Fruit fly (Drosophila melanogaster) whole organism, embryonic: ENCODE data around the gene RASSF8.

Experiments used
- Asciz ChIP-seq: fragments of 200-800 bp; sonication (Bioruptor generic); optimal IDR thresholded peaks from 2 replicates; lab custom pipeline; 2017; ENCODE audit warnings: missing biosample characterization, mild to moderate bottlenecking, missing genetic modification characterization, missing genetic modification reagents
- CG10147 ChIP-seq: fragments of 200-800 bp; sonication (Bioruptor generic); optimal IDR thresholded peaks from 2 replicates; lab custom pipeline; 2019; ENCODE audit warnings: missing biosample characterization, mild to moderate bottlenecking, missing genetic modification characterization, moderate library complexity
- CG12391 ChIP-seq: fragments of 200-800 bp; sonication (Bioruptor generic); optimal IDR thresholded peaks from 3 replicates; lab custom pipeline; 2018; ENCODE audit warnings: missing biosample characterization, mild to moderate bottlenecking, missing genetic modification characterization, moderate library complexity
- CG12659 ChIP-seq: fragments of 200-800 bp; sonication (Bioruptor generic); optimal IDR thresholded peaks from 3 replicates; lab custom pipeline; 2017; ENCODE audit warnings: mild to moderate bottlenecking, missing biosample characterization, missing genetic modification reagents, missing genetic modification characterization
- CG13123 ChIP-seq: fragments of 200-800 bp; sonication (Bioruptor generic); optimal IDR thresholded peaks from 2 replicates; lab custom pipeline; 2016; ENCODE audit warnings: missing biosample characterization, missing genetic modification characterization
- CG13424 ChIP-seq: fragments of 200-800 bp; sonication (Bioruptor generic); optimal IDR thresholded peaks from 2 replicates; lab custom pipeline; 2019; ENCODE audit warnings: missing biosample characterization, mild to moderate bottlenecking, missing genetic modification characterization, moderate library complexity
- CG17568 ChIP-seq: fragments of 200-800 bp; sonication (Bioruptor generic); optimal IDR thresholded peaks from 2 replicates; lab custom pipeline; 2018; ENCODE audit warnings: missing biosample characterization, mild to moderate bottlenecking, missing genetic modification characterization, moderate library complexity
- CG2116 ChIP-seq: fragments of 200-800 bp; sonication (Bioruptor generic); optimal IDR thresholded peaks from 3 replicates; lab custom pipeline; 2018; ENCODE audit warnings: missing biosample characterization, mild to moderate bottlenecking, missing genetic modification characterization
- CG2678 ChIP-seq: fragments of 200-800 bp; sonication (Bioruptor generic); optimal IDR thresholded peaks from 3 replicates; lab custom pipeline; 2019; ENCODE audit warnings: missing biosample characterization, mild to moderate bottlenecking, missing genetic modification characterization, moderate library complexity
- CG30403 ChIP-seq: fragments of 200-800 bp; sonication (Bioruptor generic); optimal IDR thresholded peaks from 3 replicates; lab custom pipeline; 2016; ENCODE audit warnings: missing biosample characterization, missing genetic modification characterization
- CG30431 ChIP-seq: fragments of 200-800 bp; sonication (Bioruptor generic); optimal IDR thresholded peaks from 2 replicates; lab custom pipeline; 2017; ENCODE audit warnings: missing biosample characterization, missing genetic modification characterization
- CG4854 ChIP-seq: fragments of 200-800 bp; sonication (Bioruptor generic); optimal IDR thresholded peaks from 2 replicates; lab custom pipeline; 2016; ENCODE audit warnings: missing biosample characterization, missing genetic modification characterization, inconsistent platforms
- CG6254 ChIP-seq: fragments of 200-800 bp; sonication (Bioruptor generic); optimal IDR thresholded peaks from 3 replicates; lab custom pipeline; 2017; ENCODE audit warnings: mild to moderate bottlenecking, missing biosample characterization, missing genetic modification reagents, missing genetic modification characterization
- CG6765 ChIP-seq: fragments of 200-800 bp; sonication (Bioruptor generic); optimal IDR thresholded peaks from 3 replicates; lab custom pipeline; 2017; ENCODE audit warnings: missing biosample characterization, mild to moderate bottlenecking, missing genetic modification characterization
- CG7928 ChIP-seq: fragments of 200-800 bp; sonication (Bioruptor generic); optimal IDR thresholded peaks from 2 replicates; lab custom pipeline; 2017; ENCODE audit warnings: missing biosample characterization, mild to moderate bottlenecking, missing genetic modification characterization
- CG8089 ChIP-seq: fragments of 200-800 bp; sonication (Bioruptor generic); optimal IDR thresholded peaks from 3 replicates; lab custom pipeline; 2016; ENCODE audit warnings: missing biosample characterization, missing genetic modification characterization
- CG9797 ChIP-seq: fragments of 200-800 bp; sonication (Bioruptor generic); optimal IDR thresholded peaks from 3 replicates; lab custom pipeline; 2018; ENCODE audit warnings: missing biosample characterization, mild to moderate bottlenecking, missing genetic modification characterization
- CG9932 ChIP-seq: fragments of 200-800 bp; sonication (Bioruptor generic); IDR thresholded peaks from 2 replicates; pipeline ENCODE4 v1.3.6; 2022; ENCODE audit warnings: missing biosample characterization, missing genetic modification characterization
- Camta ChIP-seq: fragments of 200-800 bp; sonication (Bioruptor generic); optimal IDR thresholded peaks from 2 replicates; lab custom pipeline; 2016; ENCODE audit warnings: missing biosample characterization, missing genetic modification characterization
- CoRest ChIP-seq: fragments of 200-800 bp; sonication (Bioruptor generic); optimal IDR thresholded peaks from 3 replicates; lab custom pipeline; 2018; ENCODE audit warnings: missing biosample characterization, mild to moderate bottlenecking, missing genetic modification characterization, moderate library complexity
- D19B ChIP-seq: fragments of 200-800 bp; sonication (Bioruptor generic); optimal IDR thresholded peaks from 2 replicates; lab custom pipeline; 2017; ENCODE audit warnings: missing biosample characterization, mild to moderate bottlenecking, missing genetic modification characterization
- H15 ChIP-seq: fragments of 200-800 bp; sonication (Bioruptor generic); IDR thresholded peaks from 3 replicates; pipeline ENCODE4 v1.3.6; 2022; ENCODE audit warnings: missing biosample characterization, missing genetic modification characterization
- HLH4C ChIP-seq: fragments of 200-800 bp; sonication (Bioruptor generic); IDR thresholded peaks from 3 replicates; pipeline ENCODE4 v1.3.6; 2022; ENCODE audit warnings: missing biosample characterization, missing genetic modification characterization; ENCODE audit not compliant: partially characterized antibody
- Hmr ChIP-seq: fragments of 200-800 bp; sonication (Bioruptor generic); optimal IDR thresholded peaks from 3 replicates; lab custom pipeline; 2017; ENCODE audit warnings: mild to moderate bottlenecking, missing biosample characterization, missing genetic modification reagents, missing genetic modification characterization
- Med ChIP-seq: fragments of 200-800 bp; sonication (Bioruptor generic); peaks from one replicate; lab custom pipeline; 2016; ENCODE audit warnings: missing biosample characterization, missing genetic modification characterization, mild to moderate bottlenecking, inconsistent platforms, moderate library complexity
- Meics ChIP-seq: fragments of 200-800 bp; sonication (Bioruptor generic); optimal IDR thresholded peaks from 2 replicates; lab custom pipeline; 2017; ENCODE audit warnings: missing biosample characterization, mild to moderate bottlenecking, missing genetic modification characterization
- Myb ChIP-seq: fragments of 200-800 bp; sonication (Bioruptor generic); optimal IDR thresholded peaks from 2 replicates; lab custom pipeline; 2016; ENCODE audit warnings: missing biosample characterization, missing genetic modification characterization
- Neu2 ChIP-seq: fragments of 200-800 bp; sonication (Bioruptor generic); optimal IDR thresholded peaks from 3 replicates; lab custom pipeline; 2016; ENCODE audit warnings: missing biosample characterization, missing genetic modification characterization, borderline replicate concordance
- Six4 ChIP-seq: fragments of 200-800 bp; sonication (Bioruptor generic); optimal IDR thresholded peaks from 2 replicates; lab custom pipeline; 2016; ENCODE audit warnings: missing biosample characterization, missing genetic modification characterization
- Xrp1 ChIP-seq: fragments of 200-800 bp; sonication (Bioruptor generic); IDR thresholded peaks from 2 replicates; pipeline ENCODE4 v1.3.6; 2022; ENCODE audit warnings: missing biosample characterization, missing genetic modification characterization
- ara ChIP-seq: fragments of 200-800 bp; sonication (Bioruptor generic); IDR thresholded peaks from 2 replicates; pipeline ENCODE4 v1.3.6; 2022; ENCODE audit warnings: missing biosample characterization, missing genetic modification characterization
- corto ChIP-seq: fragments of 200-800 bp; sonication (Bioruptor generic); optimal IDR thresholded peaks from 2 replicates; lab custom pipeline; 2016; ENCODE audit warnings: missing biosample characterization, mild to moderate bottlenecking, missing genetic modification characterization, moderate library complexity
- dati ChIP-seq: fragments of 200-800 bp; sonication (Bioruptor generic); IDR thresholded peaks from 2 replicates; pipeline ENCODE4 v1.3.6; 2022; ENCODE audit warnings: missing biosample characterization, missing genetic modification characterization
- dmrt11E ChIP-seq: fragments of 200-800 bp; sonication (Bioruptor generic); optimal IDR thresholded peaks from 3 replicates; lab custom pipeline; 2018; ENCODE audit warnings: missing biosample characterization, mild to moderate bottlenecking, missing genetic modification characterization, moderate library complexity
- esg ChIP-seq: fragments of 200-800 bp; sonication (Bioruptor generic); conservative IDR thresholded peaks from 2 replicates; pipeline ENCODE4 v1.3.6; 2022; ENCODE audit warnings: missing biosample characterization, missing genetic modification characterization
- exex ChIP-seq: fragments of 200-800 bp; sonication (Bioruptor generic); optimal IDR thresholded peaks from 4 replicates; lab custom pipeline; 2018; ENCODE audit warnings: missing biosample characterization, mild to moderate bottlenecking, missing genetic modification characterization, moderate library complexity
- fd96Cb ChIP-seq: fragments of 200-800 bp; sonication (Bioruptor generic); optimal IDR thresholded peaks from 2 replicates; lab custom pipeline; 2018; ENCODE audit warnings: missing biosample characterization, mild to moderate bottlenecking, missing genetic modification characterization, moderate library complexity
- grau ChIP-seq: fragments of 200-800 bp; optimal IDR thresholded peaks from 3 replicates; lab custom pipeline; 2019; ENCODE audit warnings: missing biosample characterization, mild to moderate bottlenecking, missing genetic modification characterization, moderate library complexity
- gt ChIP-seq: fragments of 200-800 bp; sonication (Bioruptor generic); IDR thresholded peaks from 2 replicates; pipeline ENCODE4 v1.3.6; 2022; ENCODE audit warnings: missing biosample characterization, missing genetic modification characterization
- insv ChIP-seq, 2 experiments: fragments of 200-800 bp; sonication (Bioruptor generic); optimal IDR thresholded peaks; 3 replicates each; lab custom pipeline; 2016 to 2018; ENCODE audit warnings: missing biosample characterization in 2 of 2, missing genetic modification characterization in 2 of 2
- lov ChIP-seq, 2 experiments: fragments of 200-800 bp in 1 of 2; fragments of >200 bp in 1 of 2; sonication (Bioruptor generic) in 1 of 2; IDR thresholded peaks in 1 of 2; optimal IDR thresholded peaks in 1 of 2; 2 replicates in 1 of 2; 3 replicates in 1 of 2; pipeline versions ENCODE4 v1.3.6 to Lab custom; 2017 to 2022; ENCODE audit warnings: missing biosample characterization in 1 of 2, missing genetic modification characterization in 1 of 2
- nmo ChIP-seq: fragments of 200-800 bp; sonication (Bioruptor generic); optimal IDR thresholded peaks from 2 replicates; lab custom pipeline; 2018; ENCODE audit warnings: missing biosample characterization, mild to moderate bottlenecking, missing genetic modification characterization, moderate library complexity
- prd ChIP-seq, 3 experiments: fragments of >200 bp in 2 of 3; fragments of 200-800 bp in 1 of 3; sonication (Bioruptor generic) in 1 of 3; optimal IDR thresholded peaks in 2 of 3; IDR thresholded peaks in 1 of 3; 2 replicates in 2 of 3; 3 replicates in 1 of 3; pipeline versions ENCODE4 v1.3.6 to Lab custom; 2017 to 2022; ENCODE audit warnings: missing biosample characterization in 1 of 3, missing genetic modification characterization in 1 of 3
- psq ChIP-seq: fragments of 200-800 bp; sonication (Bioruptor generic); optimal IDR thresholded peaks from 2 replicates; lab custom pipeline; 2017; ENCODE audit warnings: missing biosample characterization, missing genetic modification characterization
- repo ChIP-seq: fragments of 200-800 bp; sonication (Bioruptor generic); optimal IDR thresholded peaks from 2 replicates; lab custom pipeline; 2016; ENCODE audit warnings: missing biosample characterization, missing genetic modification characterization
- slbo ChIP-seq: fragments of 200-800 bp; sonication (Bioruptor generic); IDR thresholded peaks from 2 replicates; pipeline ENCODE4 v1.3.6; 2022; ENCODE audit warnings: missing biosample characterization, missing genetic modification characterization
- zfh2 ChIP-seq: fragments of 200-800 bp; sonication (Bioruptor generic); optimal IDR thresholded peaks from 2 replicates; lab custom pipeline; 2016; ENCODE audit warnings: missing biosample characterization, missing genetic modification characterization

The RASSF8 gene

DNA sequence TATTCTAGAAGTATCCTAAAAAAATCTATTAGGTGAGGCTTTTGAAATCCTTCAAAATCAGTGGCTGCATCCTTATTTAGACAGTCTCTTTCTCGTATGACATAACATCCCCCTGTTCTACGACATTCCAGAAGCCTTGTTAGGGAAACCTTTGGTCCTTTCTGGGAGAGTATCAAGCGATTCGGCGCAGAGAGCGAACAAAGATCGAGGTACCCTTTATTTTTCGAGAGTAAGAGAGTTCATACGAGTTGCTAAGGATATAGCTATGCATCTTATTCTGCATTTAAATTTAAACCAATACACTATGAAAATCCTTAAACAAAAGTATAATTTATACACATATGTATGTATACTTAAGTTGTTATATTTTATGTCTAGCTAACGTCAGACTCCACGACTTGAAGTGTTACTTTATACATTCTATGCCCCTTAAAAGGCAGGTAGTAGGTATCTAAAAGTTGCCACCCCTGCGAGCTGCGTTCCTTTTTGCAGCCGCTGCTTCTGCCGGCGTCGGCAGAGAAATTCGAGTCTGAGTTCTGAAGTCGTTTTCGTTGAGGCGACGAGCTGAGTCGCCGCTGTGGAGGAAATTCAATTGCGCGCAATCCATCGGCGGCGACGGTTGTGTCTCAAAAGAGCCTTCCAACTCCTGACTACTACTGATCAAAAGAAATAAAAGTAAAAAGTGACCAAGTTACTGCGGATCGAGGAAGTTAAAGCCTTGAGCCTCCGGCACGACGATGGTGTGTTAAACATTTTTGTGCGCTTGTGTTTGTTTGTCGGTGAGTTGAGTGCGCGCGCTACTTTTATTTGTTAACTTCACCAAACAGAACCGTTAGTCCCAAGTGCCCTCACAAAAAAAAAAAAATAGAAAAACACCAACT is 24.1 kb upstream of the RASSF8 start, which contains the start of gene jigr1 (continued):
- no peak for TF ChIP-seq Camta (GFP tag; lab: Kevin White, UChicago)
- TF ChIP-seq Med (GFP tag; lab: Kevin White, UChicago): peak; percentile 69
- no peak for TF ChIP-seq slbo (GFP tag; lab: Robert Waterston, UW)
- TF ChIP-seq CG30431 (GFP tag; lab: Kevin White, UChicago): peak; percentile 51
- no peak for TF ChIP-seq Hmr (GFP tag; lab: Kevin White, UChicago)
- peak; percentile 27 for TF ChIP-seq corto (GFP tag; lab: Kevin White, UChicago)
- TF ChIP-seq CG2678 (tag; lab: Kevin White, UChicago): peak; percentile 12
- TF ChIP-seq nmo: peak; percentile 53
- peak; percentile 24 for TF ChIP-seq CG30403 (GFP tag; lab: Kevin White, UChicago)
- TF ChIP-seq H15 (GFP tag; lab: Robert Waterston, UW): no peak
- peak; percentile 37 for TF ChIP-seq CoRest (tag; lab: Kevin White, UChicago)
- peak; percentile 40 for TF ChIP-seq CG6254 (GFP tag; lab: Kevin White, UChicago)
- peak; percentile 86 for TF ChIP-seq dmrt11E (tag; lab: Kevin White, UChicago)
- TF ChIP-seq prd (optimal IDR thresholded peaks at IDR 0.05; lab: Kevin White, UChicago): no peak
- peak; percentile 81; the same call in 2 of the 3 replicates for TF ChIP-seq prd (GFP tag; IDR thresholded peaks at IDR 0.05; lab: Robert Waterston, UW)
- peak; percentile 91 for TF ChIP-seq D19B (GFP tag; lab: Kevin White, UChicago)
- no peak for TF ChIP-seq Myb (GFP tag; lab: Kevin White, UChicago)
- TF ChIP-seq Six4 (GFP tag; lab: Kevin White, UChicago): no peak
- no peak for TF ChIP-seq exex (tag; lab: Kevin White, UChicago)
- TF ChIP-seq ara (GFP tag; lab: Robert Waterston, UW): peak; percentile 54; the same call in 1 of the 2 replicates
- no peak for TF ChIP-seq zfh2 (GFP tag; lab: Kevin White, UChicago)
- TF ChIP-seq repo (GFP tag; lab: Kevin White, UChicago): no peak
- TF ChIP-seq insv (GFP tag; optimal IDR thresholded peaks at IDR 0.05; lab: Kevin White, UChicago): no peak
- no peak for TF ChIP-seq lov (optimal IDR thresholded peaks at IDR 0.05; lab: Kevin White, UChicago)
- TF ChIP-seq lov (GFP tag; IDR thresholded peaks at IDR 0.05; lab: Robert Waterston, UW): 0 out of 3 replicates have a peak, but pooled peaks have one; percentile 34
- no peak for TF ChIP-seq CG9932 (GFP tag; lab: Robert Waterston, UW)
- peak; percentile 6 for TF ChIP-seq CG2116
- TF ChIP-seq dati (GFP tag; lab: Robert Waterston, UW): no peak
- peak; percentile 39 for TF ChIP-seq grau (tag; lab: Kevin White, UChicago)
- peak; percentile 22 for TF ChIP-seq CG17568 (GFP tag; lab: Kevin White, UChicago)
- TF ChIP-seq CG13424: peak; percentile 19
- TF ChIP-seq Neu2 (GFP tag; lab: Kevin White, UChicago): peak; percentile 70
- TF ChIP-seq Meics: no peak
- peak; percentile 39 for TF ChIP-seq fd96Cb
- no peak for TF ChIP-seq HLH4C (GFP tag; lab: Robert Waterston, UW)
- no peak for TF ChIP-seq CG13123 (GFP tag; lab: Kevin White, UChicago)
- peak; percentile 7 for TF ChIP-seq psq (GFP tag; lab: Kevin White, UChicago)
- TF ChIP-seq CG4854 (GFP tag; lab: Kevin White, UChicago): no peak
- no peak for TF ChIP-seq CG12659 (GFP tag; lab: Kevin White, UChicago)
- TF ChIP-seq CG8089 (GFP tag; lab: Kevin White, UChicago): no peak
- TF ChIP-seq Xrp1 (GFP tag; lab: Robert Waterston, UW): peak; percentile 78
- no peak for TF ChIP-seq esg (GFP tag; lab: Robert Waterston, UW)
- TF ChIP-seq CG9797 (GFP tag; lab: Kevin White, UChicago): no peak
- no peak for TF ChIP-seq CG7928 (GFP tag; lab: Kevin White, UChicago)
- TF ChIP-seq CG10147 (GFP tag; lab: Kevin White, UChicago): no peak
- TF ChIP-seq CG12391 (tag; lab: Kevin White, UChicago): peak; percentile 65
- no peak for TF ChIP-seq gt
- TF ChIP-seq Asciz: no peak
- no peak for TF ChIP-seq CG6765 (GFP tag; lab: Kevin White, UChicago)
